Worm (Caenorhabditis elegans) whole organism, L4 larva: ENCODE measurements around the gene B0524.3.

Source experiments
- D1046.2 ChIP-seq: fragments of 200-800 bp; sonication (Bioruptor generic); IDR thresholded peaks from 2 replicates; pipeline ENCODE4 v1.3.6; 2022; ENCODE audit warnings: missing genetic modification characterization, missing compliant biosample characterization
- F26F4.8 ChIP-seq: fragments of 200-800 bp; sonication (Bioruptor generic); conservative IDR thresholded peaks from 2 replicates; pipeline ENCODE4 v1.3.6; 2022; ENCODE audit warnings: missing genetic modification characterization, missing compliant biosample characterization
- F37D6.2 ChIP-seq: sonication (generic microtip); optimal IDR thresholded peaks from 2 replicates; lab custom pipeline; 2016; ENCODE audit warnings: mild to moderate bottlenecking, missing genetic modification characterization, missing compliant biosample characterization
- F44E2.7 ChIP-seq: fragments of 200-800 bp; sonication (Bioruptor generic); IDR thresholded peaks from 2 replicates; pipeline ENCODE4 v2.1.2; 2022; ENCODE audit warnings: missing genetic modification characterization, missing compliant biosample characterization
- aha-1 ChIP-seq: fragments of 150-350 bp; peaks from one replicate; lab custom pipeline; 2014; ENCODE audit warnings: missing biosample characterization, missing genetic modification characterization
- ama-1 ChIP-seq: fragments of 150-350 bp; optimal IDR thresholded peaks from 2 replicates; lab custom pipeline; 2014; ENCODE audit warnings: inconsistent platforms, mixed read lengths
- arid-1 ChIP-seq: fragments of 200-800 bp; sonication (Bioruptor generic); conservative IDR thresholded peaks from 2 replicates; pipeline ENCODE4 v1.3.6; 2022; ENCODE audit warnings: missing genetic modification reagents, missing genetic modification characterization, missing compliant biosample characterization
- ceh-28 ChIP-seq: fragments of 150-350 bp; optimal IDR thresholded peaks from 2 replicates; lab custom pipeline; 2014; ENCODE audit warnings: missing biosample characterization, missing genetic modification reagents, missing genetic modification characterization
- ceh-44 ChIP-seq: fragments of 200-800 bp; sonication (Bioruptor generic); IDR thresholded peaks from 2 replicates; pipeline ENCODE4 v1.3.6; 2022; ENCODE audit warnings: missing genetic modification reagents, missing genetic modification characterization, missing compliant biosample characterization
- ces-1 ChIP-seq: fragments of 150-350 bp; sonication (generic microtip); optimal IDR thresholded peaks from 4 replicates; lab custom pipeline; 2014; ENCODE audit warnings: missing biosample characterization, missing genetic modification reagents, missing genetic modification characterization
- cey-2 ChIP-seq: sonication (generic microtip); optimal IDR thresholded peaks from 3 replicates; lab custom pipeline; 2017; ENCODE audit warnings: missing genetic modification characterization, mild to moderate bottlenecking, missing compliant biosample characterization, antibody characterized with exemption, borderline replicate concordance; ENCODE audit not compliant: insufficient read depth
- dmd-8 ChIP-seq: fragments of 200-800 bp; sonication (Bioruptor generic); IDR thresholded peaks from 2 replicates; pipeline ENCODE4 v1.3.6; 2022; ENCODE audit warnings: missing genetic modification characterization, missing compliant biosample characterization
- egl-27 ChIP-seq: sonication (generic microtip); optimal IDR thresholded peaks from 3 replicates; lab custom pipeline; 2017; ENCODE audit warnings: missing biosample characterization, missing genetic modification reagents, missing genetic modification characterization
- egl-43 ChIP-seq: fragments of 200-800 bp; sonication (Bioruptor generic); IDR thresholded peaks from 2 replicates; pipeline ENCODE4 v1.3.6; 2022; ENCODE audit warnings: missing genetic modification reagents, missing genetic modification characterization, missing compliant biosample characterization
- fkh-10 ChIP-seq: fragments of 150-350 bp; optimal IDR thresholded peaks from 2 replicates; lab custom pipeline; 2014; ENCODE audit warnings: missing biosample characterization, missing genetic modification reagents, missing genetic modification characterization
- gei-8 ChIP-seq: fragments of 200-800 bp; sonication (Bioruptor generic); optimal IDR thresholded peaks from 2 replicates; lab custom pipeline; 2018; ENCODE audit warnings: mild to moderate bottlenecking, missing genetic modification characterization, missing compliant biosample characterization
- hlh-11 ChIP-seq: fragments of 200-800 bp; sonication (Bioruptor generic); optimal IDR thresholded peaks from 2 replicates; lab custom pipeline; 2018; ENCODE audit warnings: mild to moderate bottlenecking, missing genetic modification characterization, missing compliant biosample characterization
- hlh-30 ChIP-seq: sonication (generic microtip); optimal IDR thresholded peaks from 2 replicates; lab custom pipeline; 2017; ENCODE audit warnings: antibody characterized with exemption, mild to moderate bottlenecking, missing genetic modification characterization, missing compliant biosample characterization; ENCODE audit not compliant: insufficient read depth
- hmg-1.1 ChIP-seq: fragments of 200-800 bp; sonication (Bioruptor generic); IDR thresholded peaks from 2 replicates; pipeline ENCODE4 v1.3.6; 2022; ENCODE audit warnings: missing genetic modification reagents, missing genetic modification characterization, missing compliant biosample characterization
- lin-13 ChIP-seq: fragments of 150-350 bp; optimal IDR thresholded peaks from 2 replicates; lab custom pipeline; 2014; ENCODE audit warnings: missing biosample characterization, missing genetic modification reagents, missing genetic modification characterization
- lir-3 ChIP-seq: sonication (generic microtip); optimal IDR thresholded peaks from 2 replicates; lab custom pipeline; 2016; ENCODE audit warnings: mild to moderate bottlenecking, missing genetic modification characterization, missing compliant biosample characterization
- lsy-2 ChIP-seq, 2 experiments: fragments of 150-350 bp in 1 of 2; sonication (generic microtip) in 1 of 2; optimal IDR thresholded peaks; 2 replicates each; lab custom pipeline; 2014 to 2017; ENCODE audit warnings: missing biosample characterization in 2 of 2, missing genetic modification characterization in 2 of 2
- mxl-3 ChIP-seq: fragments of 200-800 bp; sonication (Bioruptor generic); optimal IDR thresholded peaks from 2 replicates; lab custom pipeline; 2018; ENCODE audit warnings: mild to moderate bottlenecking, missing genetic modification characterization, missing compliant biosample characterization
- nhr-42 ChIP-seq: fragments of 200-800 bp; sonication (Bioruptor generic); IDR thresholded peaks from 2 replicates; pipeline ENCODE4 v1.3.6; 2022; ENCODE audit warnings: missing genetic modification characterization, missing compliant biosample characterization
- nhr-48 ChIP-seq: sonication (generic microtip); optimal IDR thresholded peaks from 2 replicates; lab custom pipeline; 2016; ENCODE audit warnings: mild to moderate bottlenecking, missing genetic modification characterization, missing compliant biosample characterization
- nhr-77 ChIP-seq: fragments of 150-350 bp; optimal IDR thresholded peaks from 2 replicates; lab custom pipeline; 2014; ENCODE audit warnings: missing biosample characterization, missing genetic modification characterization
- set-16 ChIP-seq: fragments of 200-800 bp; sonication (Bioruptor generic); IDR thresholded peaks from 2 replicates; pipeline ENCODE4 v1.3.6; 2022; ENCODE audit warnings: missing genetic modification reagents, missing genetic modification characterization, missing compliant biosample characterization
- snpc-1.2 ChIP-seq: fragments of 200-800 bp; sonication (Bioruptor generic); IDR thresholded peaks from 2 replicates; pipeline ENCODE4 v1.3.6; 2022; ENCODE audit warnings: missing genetic modification reagents, missing genetic modification characterization, missing compliant biosample characterization
- snpc-4 ChIP-seq: fragments of 150-350 bp; optimal IDR thresholded peaks from 2 replicates; lab custom pipeline; 2014; ENCODE audit warnings: missing biosample characterization, missing genetic modification characterization
- spr-1 ChIP-seq: sonication (generic microtip); optimal IDR thresholded peaks from 2 replicates; lab custom pipeline; 2016; ENCODE audit warnings: mild to moderate bottlenecking, missing genetic modification characterization, missing compliant biosample characterization
- tag-97 ChIP-seq: fragments of 200-800 bp; sonication (Bioruptor generic); IDR thresholded peaks from 2 replicates; pipeline ENCODE4 v1.3.6; 2022; ENCODE audit warnings: missing genetic modification characterization, missing compliant biosample characterization
- tra-1 ChIP-seq: fragments of 200-800 bp; sonication (Bioruptor generic); IDR thresholded peaks from 2 replicates; pipeline ENCODE4 v1.3.6; 2022; ENCODE audit warnings: missing genetic modification reagents, missing genetic modification characterization, missing compliant biosample characterization
- unc-39 ChIP-seq: sonication (generic microtip); optimal IDR thresholded peaks from 2 replicates; lab custom pipeline; 2017; ENCODE audit warnings: missing biosample characterization, missing genetic modification characterization
- unc-62 ChIP-seq, 3 experiments: fragments of 150-350 bp in 1 of 3; sonication (generic microtip); optimal IDR thresholded peaks in 2 of 3; peaks in 1 of 3; 1 replicate in 1 of 3; 2 replicates in 2 of 3; lab custom pipeline; 2014 to 2017; ENCODE audit warnings: missing biosample characterization in 3 of 3, missing genetic modification characterization in 3 of 3, missing genetic modification reagents in 3 of 3, missing genotype in 1 of 3
- zip-2 ChIP-seq: fragments of 150-350 bp; optimal IDR thresholded peaks from 2 replicates; lab custom pipeline; 2014; ENCODE audit warnings: missing biosample characterization, missing genetic modification characterization
- ztf-7 ChIP-seq: fragments of 150-350 bp; optimal IDR thresholded peaks from 2 replicates; lab custom pipeline; 2014; ENCODE audit warnings: missing biosample characterization, missing genetic modification characterization

Gene B0524.3

ce11 chrIII:1859532-1859931 is 27.9 kb upstream of the B0524.3 start, which contains the start of gene ddp-1 (continued):
- TF ChIP-seq ztf-7 (peak; percentile 92), mxl-3 (GFP tag; lab: Kevin White, UChicago) (peak; percentile 32), spr-1 (tag; lab: Kevin White, UChicago) (peak; percentile 91), egl-27 (tag; lab: Kevin White, UChicago) (no peak), tra-1 (peak; percentile 63; the same call in 1 of the 2 replicates), hlh-11 (tag; lab: Kevin White, UChicago) (peak; percentile 87), zip-2 (tag; lab: Kevin White, UChicago) (peak; percentile 78), nhr-77 (tag; lab: Kevin White, UChicago) (peak; percentile 95), hlh-30 (peak; percentile 79), F26F4.8 (GFP tag; lab: Robert Waterston, UW) (no peak), ama-1 (lab: Kevin White, UChicago) (peak; percentile 91), lin-13 (GFP tag; lab: Kevin White, UChicago) (peak; percentile 96), nhr-48 (tag; lab: Kevin White, UChicago) (peak; percentile 80), unc-39 (tag; lab: Kevin White, UChicago) (no peak), tag-97 (GFP tag; lab: Robert Waterston, UW) (no peak), fkh-10 (GFP tag; lab: Kevin White, UChicago) (peak; percentile 96), gei-8 (GFP tag; lab: Kevin White, UChicago) (no peak), egl-43 (peak; percentile 61; the same call in 1 of the 2 replicates), snpc-1.2 (GFP tag; lab: Robert Waterston, UW) (peak; percentile 73; the same call in 1 of the 2 replicates), lir-3 (tag; lab: Kevin White, UChicago) (peak; percentile 35), set-16 (GFP tag; lab: Robert Waterston, UW) (no peak; the same call in 1 of the 2 replicates)

DNA sequence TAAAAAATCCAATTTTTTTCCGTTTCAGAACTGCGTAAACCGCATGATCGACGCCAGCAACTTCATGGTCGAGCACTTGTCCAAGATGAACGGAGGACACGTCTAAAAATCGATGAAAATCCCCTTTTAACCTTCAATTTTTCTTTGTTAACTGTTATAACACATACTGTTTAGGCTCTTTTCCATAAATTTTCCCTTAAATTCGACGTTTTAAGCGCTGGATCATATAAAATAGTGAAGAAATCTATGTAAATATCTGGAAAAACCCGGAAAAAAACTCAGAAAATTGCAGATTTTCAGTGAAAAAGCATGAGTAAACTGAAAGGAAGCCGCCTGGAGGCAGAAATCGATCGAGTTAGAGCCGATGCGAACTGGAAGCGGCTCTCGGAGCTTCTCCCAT is 27.3 kb upstream of the B0524.3 start, which contains the start of gene ttc-7:
Gene ttc-7 (plus strand): TSS at position 301 of the 400 bp plus-strand sequence.
- TF ChIP-seq arid-1 (GFP tag; lab: Robert Waterston, UW) (no peak), nhr-42 (GFP tag; lab: Robert Waterston, UW) (no peak), egl-27 (tag; lab: Kevin White, UChicago) (no peak), ceh-44 (GFP tag; lab: Robert Waterston, UW) (no peak), unc-39 (tag; lab: Kevin White, UChicago) (no peak), set-16 (GFP tag; lab: Robert Waterston, UW) (no peak), snpc-4 (no peak), aha-1 (tag; lab: Kevin White, UChicago) (peak; percentile 9), egl-43 (no peak)

ce11 chrIII:1876267-1876865 is 11.1 kb upstream of the B0524.3 start:
- TF ChIP-seq tra-1 (no peak), ceh-28 (tag; lab: Kevin White, UChicago) (peak; percentile 93), cey-2 (tag; lab: Kevin White, UChicago) (no peak), unc-62 (GFP tag; optimal IDR thresholded peaks at IDR 0.05 in 1 of 2; lab: Kevin White, UChicago) (no peak), unc-62 (tag; optimal IDR thresholded peaks at IDR 0.05; lab: Kevin White, UChicago) (no peak), gei-8 (GFP tag; lab: Kevin White, UChicago) (no peak), ztf-7 (no peak), F37D6.2 (no peak)

DNA sequence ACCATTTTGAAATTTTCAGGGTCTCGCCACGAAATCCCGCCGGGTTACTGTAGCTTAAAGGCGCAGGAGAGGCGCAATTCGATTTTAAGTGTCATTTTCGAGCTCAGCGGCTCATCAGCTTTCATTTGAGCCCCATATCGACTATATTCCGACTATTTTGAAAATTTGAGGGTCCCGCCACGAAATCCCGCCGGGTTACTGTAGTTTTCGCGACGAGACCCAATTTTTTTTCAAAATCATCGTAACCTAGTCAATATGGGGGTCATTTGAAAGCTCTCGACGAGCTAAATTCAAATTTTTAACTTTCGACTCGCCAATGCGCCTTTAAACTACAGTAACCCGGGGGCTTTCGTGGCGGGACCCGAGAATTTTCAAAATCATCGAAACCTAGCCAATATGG is 10.3 kb upstream of the B0524.3 start:
- TF ChIP-seq D1046.2 (GFP tag; lab: Robert Waterston, UW): 0 out of 2 replicates have a peak, but pooled peaks have one; percentile 54
- TF ChIP-seq hmg-1.1: no peak
- peak in 1 of 2 experiments; percentile 51 for TF ChIP-seq lsy-2 (tag; optimal IDR thresholded peaks at IDR 0.05; lab: Kevin White, UChicago)
- TF ChIP-seq gei-8 (GFP tag; lab: Kevin White, UChicago): no peak
- peak; percentile 67 for TF ChIP-seq lin-13 (GFP tag; lab: Kevin White, UChicago)
- 0 out of 2 replicates have a peak, but pooled peaks have one; percentile 46 for TF ChIP-seq F44E2.7 (GFP tag; lab: Robert Waterston, UW)
- TF ChIP-seq dmd-8: peak; percentile 5; the same call in 1 of the 2 replicates
- TF ChIP-seq ces-1 (GFP tag; lab: Kevin White, UChicago): no peak
